Fruit fly (Drosophila melanogaster): ENCODE results near the gene Glt.

DNA sequence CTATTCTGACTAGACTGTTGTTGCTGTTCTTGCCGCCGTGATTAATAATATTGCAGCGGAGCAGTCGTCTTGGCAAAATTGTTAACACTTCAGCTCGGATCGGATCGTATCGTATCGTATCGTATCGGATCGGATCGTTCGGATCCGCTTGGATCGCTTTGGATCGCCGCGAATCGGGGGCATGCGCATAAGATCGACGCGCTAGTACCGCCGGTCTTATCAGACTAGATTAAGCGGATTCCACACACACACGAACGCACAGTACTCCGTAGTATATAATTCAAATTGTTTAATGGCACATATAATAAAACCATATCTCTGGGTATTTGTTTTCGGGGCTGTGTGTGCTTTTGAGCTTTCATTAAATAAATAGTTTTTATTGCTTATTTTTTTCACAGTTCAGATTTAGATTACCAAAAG lies 27.4 kb downstream of the Glt start:
- peak; percentile 2 for TF ChIP-seq CG1620 (GFP tag; optimal IDR thresholded peaks at IDR 0.05)
- TF ChIP-seq Hr96 (GFP tag; optimal IDR thresholded peaks at IDR 0.05) = peak; percentile 43
- peak; percentile 48 for TF ChIP-seq CG33017 (tag; optimal IDR thresholded peaks at IDR 0.05)
- TF ChIP-seq Mnt (GFP tag; optimal IDR thresholded peaks at IDR 0.05) = peak; percentile 56
- peak; percentile 99 for TF ChIP-seq kay (GFP tag; ENCODE audit: borderline replicate concordance)
- peak; percentile 4 for TF ChIP-seq bab1 (GFP tag; optimal IDR thresholded peaks at IDR 0.05)
- TF ChIP-seq CG12768 (GFP tag; optimal IDR thresholded peaks at IDR 0.05) = peak; percentile 74
- peak; percentile 34 for TF ChIP-seq tj (GFP tag; optimal IDR thresholded peaks at IDR 0.05)
- no peak for TF ChIP-seq pad (GFP tag; optimal IDR thresholded peaks at IDR 0.05)
- TF ChIP-seq CG5204 (GFP tag; optimal IDR thresholded peaks at IDR 0.05) = no peak
- TF ChIP-seq CG14711 (tag; optimal IDR thresholded peaks at IDR 0.05) = no peak
